Fruit fly (Drosophila melanogaster) whole organism, wandering third instar larva: ENCODE data around the gene raw.

ENCODE experiments used
- Abd-B ChIP-seq: fragments of >200 bp; optimal IDR thresholded peaks from 2 replicates; lab custom pipeline; 2017; ENCODE audit warnings: missing biosample characterization, missing genetic modification characterization
- CG9705 ChIP-seq: fragments of 200-800 bp; sonication (Bioruptor generic); optimal IDR thresholded peaks from 2 replicates; lab custom pipeline; 2018; ENCODE audit warnings: missing biosample characterization, mild to moderate bottlenecking, missing genetic modification characterization
- Dfd ChIP-seq: fragments of >200 bp; optimal IDR thresholded peaks from 2 replicates; lab custom pipeline; 2017; ENCODE audit warnings: missing biosample characterization, missing genetic modification characterization
- HLH106 ChIP-seq: fragments of 200-800 bp; optimal IDR thresholded peaks from 3 replicates; lab custom pipeline; 2019; ENCODE audit warnings: missing biosample characterization, mild to moderate bottlenecking, missing genetic modification characterization, moderate library complexity
- Hnf4 ChIP-seq: fragments of 200-800 bp; sonication (Bioruptor generic); optimal IDR thresholded peaks from 2 replicates; lab custom pipeline; 2016; ENCODE audit warnings: missing biosample characterization, mild to moderate bottlenecking, missing genetic modification characterization
- Hr78 ChIP-seq: fragments of >200 bp; optimal IDR thresholded peaks from 2 replicates; lab custom pipeline; 2017; ENCODE audit warnings: missing biosample characterization, missing genetic modification characterization
- Hr83 ChIP-seq: fragments of 200-300 bp; sonication (Bioruptor generic); optimal IDR thresholded peaks from 2 replicates; lab custom pipeline; 2016; ENCODE audit warnings: missing biosample characterization, mild to moderate bottlenecking, missing genetic modification characterization, moderate library complexity; ENCODE audit not compliant: poor library complexity, severe bottlenecking
- Mio ChIP-seq: sonication (Bioruptor generic); optimal IDR thresholded peaks from 2 replicates; lab custom pipeline; 2016; ENCODE audit warnings: missing biosample characterization, missing genetic modification characterization
- Myc ChIP-seq: fragments of >200 bp; optimal IDR thresholded peaks from 2 replicates; lab custom pipeline; 2017
- N ChIP-seq: fragments of >200 bp; optimal IDR thresholded peaks from 2 replicates; lab custom pipeline; 2018; ENCODE audit warnings: missing biosample characterization, missing external identifiers, missing genetic modification characterization
- OdsH ChIP-seq: fragments of 200-800 bp; sonication (Bioruptor generic); optimal IDR thresholded peaks from 2 replicates; lab custom pipeline; 2016; ENCODE audit warnings: missing biosample characterization, mild to moderate bottlenecking, missing genetic modification characterization
- Rel ChIP-seq, 2 experiments: fragments of 200-800 bp; sonication (Bioruptor generic) in 1 of 2; optimal IDR thresholded peaks; 2 replicates in 1 of 2; 3 replicates in 1 of 2; lab custom pipeline; 2016 to 2019; ENCODE audit warnings: mild to moderate bottlenecking in 2 of 2, missing biosample characterization in 2 of 2, missing genetic modification characterization in 2 of 2, moderate library complexity in 1 of 2
- Sp1 ChIP-seq: fragments of 200-800 bp; sonication (Bioruptor generic); optimal IDR thresholded peaks from 3 replicates; lab custom pipeline; 2019; ENCODE audit warnings: missing biosample characterization, mild to moderate bottlenecking, missing genetic modification characterization, moderate library complexity
- Vsx2 ChIP-seq: fragments of 200-300, 225-300 bp; sonication (Bioruptor generic); optimal IDR thresholded peaks from 2 replicates; lab custom pipeline; 2018; ENCODE audit warnings: missing biosample characterization, missing genetic modification characterization; ENCODE audit not compliant: partially characterized antibody
- br ChIP-seq: fragments of 200-800 bp; sonication (Bioruptor generic); optimal IDR thresholded peaks from 2 replicates; lab custom pipeline; 2016; ENCODE audit warnings: missing biosample characterization, missing genetic modification characterization
- brk ChIP-seq: fragments of 200-800 bp; sonication (Bioruptor generic); optimal IDR thresholded peaks from 2 replicates; lab custom pipeline; 2016; ENCODE audit warnings: missing biosample characterization, mild to moderate bottlenecking, missing genetic modification characterization
- dl ChIP-seq, 2 experiments: fragments of 175-275, 200-275 bp in 1 of 2; fragments of 200-275 bp in 1 of 2; sonication (Bioruptor generic); optimal IDR thresholded peaks; lab custom pipeline; 2018; ENCODE audit warnings: mild to moderate bottlenecking in 2 of 2, missing biosample characterization in 2 of 2, missing genetic modification characterization in 2 of 2, moderate library complexity in 2 of 2; ENCODE audit not compliant: partially characterized antibody in 2 of 2, insufficient read depth in 1 of 2
- dmrt93B ChIP-seq: fragments of 200-800 bp; sonication (Bioruptor generic); optimal IDR thresholded peaks from 2 replicates; lab custom pipeline; 2018; ENCODE audit warnings: missing biosample characterization, mild to moderate bottlenecking, missing genetic modification characterization
- dsf ChIP-seq: sonication (Bioruptor generic); optimal IDR thresholded peaks from 2 replicates; lab custom pipeline; 2016; ENCODE audit warnings: missing biosample characterization, missing genetic modification characterization, borderline replicate concordance
- ey ChIP-seq: fragments of 200-800 bp; sonication (Bioruptor generic); optimal IDR thresholded peaks from 2 replicates; lab custom pipeline; 2016; ENCODE audit warnings: missing biosample characterization, missing genetic modification characterization
- foxo ChIP-seq, 2 experiments: fragments of 200-800 bp; sonication (Bioruptor generic); optimal IDR thresholded peaks; 2 replicates in 1 of 2; 3 replicates in 1 of 2; lab custom pipeline; 2016 to 2017; ENCODE audit warnings: missing biosample characterization in 2 of 2, missing genetic modification characterization in 2 of 2
- fru ChIP-seq: fragments of 200-800 bp; sonication (Bioruptor generic); optimal IDR thresholded peaks from 3 replicates; lab custom pipeline; 2016; ENCODE audit warnings: missing biosample characterization, mild to moderate bottlenecking, missing genetic modification characterization
- h ChIP-seq: fragments of 200-800 bp; sonication (Bioruptor generic); optimal IDR thresholded peaks from 3 replicates; lab custom pipeline; 2016; ENCODE audit warnings: missing biosample characterization, mild to moderate bottlenecking, missing genetic modification characterization
- pan ChIP-seq: fragments of >200 bp; optimal IDR thresholded peaks from 2 replicates; lab custom pipeline; 2017
- psq ChIP-seq: fragments of 200-800 bp; sonication (Bioruptor generic); optimal IDR thresholded peaks from 3 replicates; lab custom pipeline; 2017; ENCODE audit warnings: missing biosample characterization, mild to moderate bottlenecking, missing genetic modification characterization, moderate library complexity
- rgr ChIP-seq: fragments of 200-800 bp; sonication (Bioruptor generic); optimal IDR thresholded peaks from 3 replicates; lab custom pipeline; 2016; ENCODE audit warnings: missing biosample characterization, mild to moderate bottlenecking, missing genetic modification characterization
- sage ChIP-seq: fragments of 200-800 bp; sonication (Bioruptor generic); optimal IDR thresholded peaks from 2 replicates; lab custom pipeline; 2016; ENCODE audit warnings: missing biosample characterization, mild to moderate bottlenecking, missing genetic modification characterization
- sv ChIP-seq: fragments of 200-800 bp; sonication (Bioruptor generic); optimal IDR thresholded peaks from 3 replicates; lab custom pipeline; 2016; ENCODE audit warnings: missing biosample characterization, missing genetic modification characterization
- woc ChIP-seq: sonication (Bioruptor generic); optimal IDR thresholded peaks from 2 replicates; lab custom pipeline; 2016; ENCODE audit warnings: missing biosample characterization, mild to moderate bottlenecking, missing genetic modification characterization

raw gene

DNA sequence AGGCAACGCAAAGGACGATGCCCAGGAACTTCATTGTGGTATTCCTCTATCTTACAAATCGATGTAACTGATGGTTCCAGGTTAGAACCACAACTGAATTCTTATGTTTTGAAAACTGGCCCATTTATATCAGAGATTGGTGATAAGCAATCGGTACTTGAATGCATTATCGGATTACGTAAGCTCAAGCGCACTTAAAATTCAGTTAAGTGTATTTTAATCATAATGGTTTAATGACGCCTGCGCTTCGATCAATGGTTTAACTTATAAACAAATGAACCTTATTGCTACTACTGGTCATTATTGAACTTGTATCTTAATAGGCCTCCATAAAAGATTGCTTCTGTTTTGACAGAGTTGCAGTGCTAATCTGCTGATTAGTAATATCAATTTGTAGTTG, 35.7 kb upstream of the raw start, which contains the start of gene LManV:
LManV (minus strand) TSS at position 101 of the 400 bp plus-strand sequence.
- TF ChIP-seq Abd-B (no peak), Sp1 (GFP tag; lab: Kevin White, UChicago) (no peak), dsf (GFP tag; lab: Kevin White, UChicago) (no peak), br (GFP tag; lab: Kevin White, UChicago) (no peak), psq (GFP tag; lab: Kevin White, UChicago) (no peak), sv (no peak), Myc (lab: Kevin White, UChicago) (no peak), dl (GFP tag; optimal IDR thresholded peaks at IDR 0.05; lab: Kevin White, UChicago; ENCODE audit: insufficient read depth in 1 of 2, partially characterized antibody in 2 of 2) (no peak), Hr83 (GFP tag; lab: Kevin White, UChicago) (no peak), Mio (no peak), rgr (GFP tag; lab: Kevin White, UChicago) (no peak), Rel (GFP tag; optimal IDR thresholded peaks at IDR 0.05; lab: Kevin White, UChicago) (no peak), Rel (tag; optimal IDR thresholded peaks at IDR 0.05; lab: Kevin White, UChicago) (no peak)

- TF ChIP-seq br (GFP tag; lab: Kevin White, UChicago) (no peak), dsf (GFP tag; lab: Kevin White, UChicago) (no peak), Dfd (GFP tag; lab: Kevin White, UChicago) (no peak), sage (GFP tag; lab: Kevin White, UChicago) (no peak), dmrt93B (no peak), ey (GFP tag; lab: Kevin White, UChicago) (no peak)
Observed at dm6 chr2L:8772244-8772643, 31.8 kb upstream of the raw start, which contains the start of gene LManIV. TSS of gene LManIV (minus strand) at chr2L:8772344.

- TF ChIP-seq sage (GFP tag; lab: Kevin White, UChicago) (no peak), ey (GFP tag; lab: Kevin White, UChicago) (no peak), foxo (GFP tag; optimal IDR thresholded peaks at IDR 0.05; lab: Kevin White, UChicago) (no peak)
Observed at dm6 chr2L:8768660-8769138, 28.2 kb upstream of the raw start, which contains the start of gene LManIII. TSS of gene LManIII (minus strand) at chr2L:8768710.

DNA sequence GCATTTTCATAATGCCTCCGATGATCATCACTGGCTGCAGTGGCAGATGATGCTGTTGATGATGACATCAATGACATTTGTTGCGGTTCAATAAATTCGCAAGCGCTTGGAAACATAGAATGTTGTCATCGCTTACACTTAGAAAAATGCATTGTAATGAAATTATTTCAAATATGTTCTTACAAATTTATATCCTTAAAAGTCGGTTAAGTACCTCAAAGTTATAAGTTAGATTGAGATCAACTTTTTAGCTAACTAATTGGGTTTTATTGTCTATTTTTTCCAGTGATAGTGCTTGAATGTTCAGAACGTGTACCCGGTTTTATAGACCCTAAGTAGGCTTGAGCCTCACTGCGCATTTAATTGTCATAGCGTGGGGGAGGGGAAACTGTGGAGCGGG, 22.4 kb upstream of the raw start:
- TF ChIP-seq dsf (GFP tag; lab: Kevin White, UChicago) (no peak), Hnf4 (GFP tag; lab: Kevin White, UChicago) (no peak), sv (no peak), HLH106 (no peak), N (GFP tag; lab: Kevin White, UChicago) (no peak)

- TF ChIP-seq Mio (no peak), rgr (GFP tag; lab: Kevin White, UChicago) (no peak), fru (GFP tag; lab: Kevin White, UChicago) (no peak), CG9705 (GFP tag; lab: Kevin White, UChicago) (no peak), sage (GFP tag; lab: Kevin White, UChicago) (no peak), Hr78 (GFP tag; lab: Kevin White, UChicago) (no peak), Vsx2 (GFP tag; lab: Kevin White, UChicago) (no peak), Sp1 (GFP tag; lab: Kevin White, UChicago) (no peak)
Observed at dm6 chr2L:8752022-8752421, 11.6 kb upstream of the raw start, which contains the start of the genes CG45307 and CG12438. TSS of gene CG45307 (minus strand) at chr2L:8752122. TSS of gene CG12438 (plus strand) at chr2L:8752285.

- TF ChIP-seq h (GFP tag; lab: Kevin White, UChicago), result no peak
- TF ChIP-seq brk (GFP tag; lab: Kevin White, UChicago), result no peak
- TF ChIP-seq Dfd (GFP tag; lab: Kevin White, UChicago), result no peak
Observed at dm6 chr2L:8747480-8747879, 7.0 kb upstream of the raw start.

- TF ChIP-seq Sp1 (GFP tag; lab: Kevin White, UChicago), result peak; percentile 42
- peak; percentile 22 for TF ChIP-seq woc (GFP tag; lab: Kevin White, UChicago)
- TF ChIP-seq foxo (GFP tag; optimal IDR thresholded peaks at IDR 0.05; lab: Kevin White, UChicago), result peak in 1 of 2 experiments; percentile 62
- no peak for TF ChIP-seq sv
- TF ChIP-seq OdsH (GFP tag; lab: Kevin White, UChicago), result peak; percentile 30
- no peak for TF ChIP-seq Hr78 (GFP tag; lab: Kevin White, UChicago)
- no peak for TF ChIP-seq Hr83 (GFP tag; lab: Kevin White, UChicago)
- TF ChIP-seq h (GFP tag; lab: Kevin White, UChicago), result peak; percentile 53
- TF ChIP-seq pan (lab: Kevin White, UChicago), result no peak
- peak; percentile 20 for TF ChIP-seq psq (GFP tag; lab: Kevin White, UChicago)
- peak; percentile 19 for TF ChIP-seq rgr (GFP tag; lab: Kevin White, UChicago)
Observed at dm6 chr2L:8746350-8746759, 5.9 kb upstream of the raw start.
